4 worm cellular contexts compared by ENCODE assay signal in the genomic region with DNA sequence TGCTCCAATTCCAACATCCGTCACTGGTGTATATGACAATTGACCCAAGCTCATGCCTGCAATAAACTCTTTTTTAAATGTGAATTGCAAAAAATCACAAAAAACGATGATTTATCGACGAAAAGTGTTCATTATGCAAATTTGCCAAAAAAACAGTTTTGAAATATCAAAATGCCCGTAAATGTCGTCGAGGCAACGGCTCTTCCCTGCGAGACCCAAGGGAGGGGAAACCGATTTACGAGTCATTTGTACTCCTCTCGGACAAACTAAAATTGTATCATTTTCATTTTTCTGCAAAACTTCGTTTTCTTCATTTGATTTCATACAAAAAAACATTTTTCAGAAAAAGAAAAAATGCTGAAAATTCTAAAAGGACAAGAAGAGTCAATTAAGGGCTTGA.
TF ChIP-seq lines count a peak whose summit lies in the region.

Gene hmgs-1 (minus strand): TSS at position 56 of the 400 bp plus-strand sequence.
Gene F25B4.4 (plus strand): TSS at position 340 of the 400 bp plus-strand sequence.

TF ChIP-seq in whole organism, L2 larva, 48 proteins besides CTCF, POLR2A, EP300 and RAD21 (continued from another document):
- TF ChIP-seq dmd-4 (tag; optimal IDR thresholded peaks at IDR 0.05; lab: Kevin White, UChicago) (peak; percentile 21), ZK546.5 (tag; optimal IDR thresholded peaks at IDR 0.05; lab: Kevin White, UChicago) (peak; percentile 32), sma-9 (GFP tag; optimal IDR thresholded peaks at IDR 0.05; lab: Kevin White, UChicago) (peak; percentile 95), sma-9 (tag; optimal IDR thresholded peaks at IDR 0.05; lab: Kevin White, UChicago) (no peak), lin-13 (GFP tag; optimal IDR thresholded peaks at IDR 0.05; lab: Kevin White, UChicago) (peak; percentile 91), zag-1 (tag; optimal IDR thresholded peaks at IDR 0.05; lab: Kevin White, UChicago) (peak; percentile 83), unc-55 (GFP tag; optimal IDR thresholded peaks at IDR 0.05; lab: Kevin White, UChicago) (peak; percentile 97), Y55F3AM.14 (GFP tag; optimal IDR thresholded peaks at IDR 0.05; lab: Kevin White, UChicago) (peak; percentile 34), egl-27 (tag; optimal IDR thresholded peaks at IDR 0.05; lab: Kevin White, UChicago) (peak; percentile 91), nhr-237 (tag; optimal IDR thresholded peaks at IDR 0.05; lab: Kevin White, UChicago) (no peak), unc-39 (tag; optimal IDR thresholded peaks at IDR 0.05; lab: Kevin White, UChicago) (no peak), ztf-4 (tag; optimal IDR thresholded peaks at IDR 0.05; lab: Kevin White, UChicago) (peak; percentile 87), peb-1 (tag; optimal IDR thresholded peaks at IDR 0.05; lab: Kevin White, UChicago) (no peak), lsy-2 (tag; optimal IDR thresholded peaks at IDR 0.05; lab: Kevin White, UChicago) (peak; percentile 84 to 95), nhr-25 (tag; optimal IDR thresholded peaks at IDR 0.05; lab: Kevin White, UChicago) (peak; percentile 93), mbf-1 (tag; optimal IDR thresholded peaks at IDR 0.05; lab: Kevin White, UChicago) (no peak), mdl-1 (tag; optimal IDR thresholded peaks at IDR 0.05; lab: Kevin White, UChicago) (no peak), blmp-1 (tag; optimal IDR thresholded peaks at IDR 0.05; lab: Kevin White, UChicago; ENCODE audit: insufficient read depth) (peak; percentile 78), ceh-82 (tag; optimal IDR thresholded peaks at IDR 0.05; lab: Kevin White, UChicago) (peak; percentile 17), nhr-6 (tag; optimal IDR thresholded peaks at IDR 0.05; lab: Kevin White, UChicago) (peak; percentile 80), ztf-11 (tag; optimal IDR thresholded peaks at IDR 0.05; lab: Kevin White, UChicago) (no peak), elt-3 (tag; optimal IDR thresholded peaks at IDR 0.05; lab: Kevin White, UChicago) (no peak), nhr-21 (tag; optimal IDR thresholded peaks at IDR 0.05; lab: Kevin White, UChicago) (peak; percentile 87), elt-1 (tag; optimal IDR thresholded peaks at IDR 0.05; lab: Kevin White, UChicago) (no peak), ceh-16 (tag; optimal IDR thresholded peaks at IDR 0.05; lab: Kevin White, UChicago) (no peak), lin-11 (tag; optimal IDR thresholded peaks at IDR 0.05; lab: Kevin White, UChicago) (peak; percentile 81), fos-1 (tag; optimal IDR thresholded peaks at IDR 0.05; lab: Kevin White, UChicago) (peak; percentile 83)

TF ChIP-seq in whole organism, L4 larva, 104 proteins besides CTCF, POLR2A, EP300 and RAD21 (continued from another document and continues in another):
- peak; percentile 62 for TF ChIP-seq ctbp-1 (GFP tag; IDR thresholded peaks at IDR 0.05; lab: Robert Waterston, UW)
- TF ChIP-seq nhr-102 (tag; optimal IDR thresholded peaks at IDR 0.05; lab: Kevin White, UChicago) = peak; percentile 67
- peak; percentile 79 for TF ChIP-seq tra-1 (GFP tag; IDR thresholded peaks at IDR 0.05; lab: Robert Waterston, UW)
- TF ChIP-seq hmg-1.1 (GFP tag; IDR thresholded peaks at IDR 0.05; lab: Robert Waterston, UW) = peak; percentile 76
- no peak for TF ChIP-seq F26F4.8 (GFP tag; conservative IDR thresholded peaks at IDR 0.05; lab: Robert Waterston, UW)
- no peak for TF ChIP-seq zip-11 (GFP tag; IDR thresholded peaks at IDR 0.05; lab: Robert Waterston, UW)
- TF ChIP-seq snpc-1.2 (GFP tag; IDR thresholded peaks at IDR 0.05; lab: Robert Waterston, UW) = no peak
- TF ChIP-seq rbr-2 (tag; optimal IDR thresholded peaks at IDR 0.05; lab: Kevin White, UChicago) = peak; percentile 88
- no peak for TF ChIP-seq tag-97 (GFP tag; IDR thresholded peaks at IDR 0.05; lab: Robert Waterston, UW)
- TF ChIP-seq egl-27 (tag; optimal IDR thresholded peaks at IDR 0.05; lab: Kevin White, UChicago) = no peak
- TF ChIP-seq unc-62 (GFP tag; optimal IDR thresholded peaks at IDR 0.05 in 1 of 2; lab: Kevin White, UChicago) = peak in 1 of 2 experiments; percentile 83
- no peak for TF ChIP-seq unc-62 (tag; optimal IDR thresholded peaks at IDR 0.05; lab: Kevin White, UChicago)
- peak; percentile 12 for TF ChIP-seq F49E8.2 (tag; optimal IDR thresholded peaks at IDR 0.05; lab: Kevin White, UChicago; ENCODE audit: borderline replicate concordance)
- peak; percentile 31 for TF ChIP-seq zip-2 (tag; optimal IDR thresholded peaks at IDR 0.05; lab: Kevin White, UChicago)
- TF ChIP-seq madf-9 (GFP tag; conservative IDR thresholded peaks at IDR 0.05; lab: Robert Waterston, UW) = 0 out of 2 replicates have a peak, but pooled peaks have one; percentile 26
- peak in 1 of 2 experiments; percentile 72 for TF ChIP-seq mdl-1 (tag; optimal IDR thresholded peaks at IDR 0.05; lab: Kevin White, UChicago)
- peak; percentile 73; the same call in 1 of the 2 replicates for TF ChIP-seq nhr-42 (GFP tag; IDR thresholded peaks at IDR 0.05; lab: Robert Waterston, UW)
- 0 out of 2 replicates have a peak, but pooled peaks have one; percentile 27 for TF ChIP-seq ceh-44 (GFP tag; IDR thresholded peaks at IDR 0.05; lab: Robert Waterston, UW)
- no peak for TF ChIP-seq lir-3 (tag; optimal IDR thresholded peaks at IDR 0.05; lab: Kevin White, UChicago)
- no peak for TF ChIP-seq lin-29 (GFP tag; IDR thresholded peaks at IDR 0.05; lab: Robert Waterston, UW)
- TF ChIP-seq daf-16 (GFP tag; optimal IDR thresholded peaks at IDR 0.05; lab: Kevin White, UChicago) = peak in 1 of 2 experiments; percentile 27
- peak; percentile 33 for TF ChIP-seq daf-16 (tag; optimal IDR thresholded peaks at IDR 0.05; lab: Kevin White, UChicago)
- TF ChIP-seq F44E2.7 (GFP tag; IDR thresholded peaks at IDR 0.05; lab: Robert Waterston, UW) = no peak
- TF ChIP-seq aha-1 (tag; lab: Kevin White, UChicago) = peak; percentile 94
- peak; percentile 48 for TF ChIP-seq spr-1 (tag; optimal IDR thresholded peaks at IDR 0.05; lab: Kevin White, UChicago)
- peak; percentile 91 for TF ChIP-seq lin-13 (GFP tag; optimal IDR thresholded peaks at IDR 0.05; lab: Kevin White, UChicago)
- TF ChIP-seq mep-1 (tag; optimal IDR thresholded peaks at IDR 0.05; lab: Kevin White, UChicago) = peak; percentile 95
- TF ChIP-seq arid-1 (GFP tag; conservative IDR thresholded peaks at IDR 0.05; lab: Robert Waterston, UW) = peak; percentile 33; the same call in 1 of the 2 replicates
- no peak for TF ChIP-seq nhr-76 (tag; optimal IDR thresholded peaks at IDR 0.05; lab: Kevin White, UChicago)
- 0 out of 2 replicates have a peak, but pooled peaks have one; percentile 41 for TF ChIP-seq vab-7 (GFP tag; IDR thresholded peaks at IDR 0.05; lab: Robert Waterston, UW)
- TF ChIP-seq F37D6.2 (tag; optimal IDR thresholded peaks at IDR 0.05; lab: Kevin White, UChicago) = peak; percentile 65
- peak; percentile 26 for TF ChIP-seq lin-15B (tag; optimal IDR thresholded peaks at IDR 0.05; lab: Kevin White, UChicago)
- TF ChIP-seq unc-130 (GFP tag; optimal IDR thresholded peaks at IDR 0.05; lab: Kevin White, UChicago) = peak; percentile 64

TF ChIP-seq in whole organism, late embryonic, 69 proteins besides CTCF, POLR2A, EP300 and RAD21 (continued from another document):
- TF ChIP-seq K02D7.2 (tag; optimal IDR thresholded peaks at IDR 0.05; lab: Kevin White, UChicago) = no peak
- TF ChIP-seq ceh-31 (tag; optimal IDR thresholded peaks at IDR 0.05; lab: Kevin White, UChicago) = peak; percentile 77
- no peak for TF ChIP-seq pat-9 (tag; optimal IDR thresholded peaks at IDR 0.05; lab: Kevin White, UChicago)
- TF ChIP-seq npax-4 (tag; optimal IDR thresholded peaks at IDR 0.05; lab: Kevin White, UChicago) = no peak
- peak; percentile 13 for TF ChIP-seq ceh-2 (tag; optimal IDR thresholded peaks at IDR 0.05; lab: Kevin White, UChicago)
- TF ChIP-seq K09A11.1 (tag; optimal IDR thresholded peaks at IDR 0.05; lab: Kevin White, UChicago; ENCODE audit: insufficient read depth) = peak; percentile 9
- peak; percentile 81 for TF ChIP-seq nfya-1 (tag; optimal IDR thresholded peaks at IDR 0.05; lab: Kevin White, UChicago)
- peak; percentile 25 for TF ChIP-seq ceh-34 (tag; optimal IDR thresholded peaks at IDR 0.05; lab: Kevin White, UChicago)

TF ChIP-seq in whole organism, mixed stage, embryonic, 35 proteins besides CTCF, POLR2A, EP300 and RAD21 (continued from another document):
- TF ChIP-seq unc-120 (tag; optimal IDR thresholded peaks at IDR 0.05; lab: Kevin White, UChicago; ENCODE audit: poor library complexity, severe bottlenecking) (peak; percentile 98), bed-3 (GFP tag; optimal IDR thresholded peaks at IDR 0.05; lab: Kevin White, UChicago) (no peak), ham-2 (GFP tag; optimal IDR thresholded peaks at IDR 0.05; lab: Kevin White, UChicago) (no peak), nhr-76 (tag; optimal IDR thresholded peaks at IDR 0.05; lab: Kevin White, UChicago) (no peak), elt-3 (tag; optimal IDR thresholded peaks at IDR 0.05; lab: Kevin White, UChicago) (no peak), mls-2 (tag; optimal IDR thresholded peaks at IDR 0.05; lab: Kevin White, UChicago) (peak; percentile 31), ceh-83 (GFP tag; optimal IDR thresholded peaks at IDR 0.05; lab: Kevin White, UChicago) (no peak)
